Fruit fly (Drosophila melanogaster): Measurements from ENCODE around the gene CG8840.
"Not testable (repeated sequence)": the region's sequence is repeated elsewhere in the genome, so short reads cannot be mapped to it uniquely, and the experiment has no call there.

Gene CG8840

DNA sequence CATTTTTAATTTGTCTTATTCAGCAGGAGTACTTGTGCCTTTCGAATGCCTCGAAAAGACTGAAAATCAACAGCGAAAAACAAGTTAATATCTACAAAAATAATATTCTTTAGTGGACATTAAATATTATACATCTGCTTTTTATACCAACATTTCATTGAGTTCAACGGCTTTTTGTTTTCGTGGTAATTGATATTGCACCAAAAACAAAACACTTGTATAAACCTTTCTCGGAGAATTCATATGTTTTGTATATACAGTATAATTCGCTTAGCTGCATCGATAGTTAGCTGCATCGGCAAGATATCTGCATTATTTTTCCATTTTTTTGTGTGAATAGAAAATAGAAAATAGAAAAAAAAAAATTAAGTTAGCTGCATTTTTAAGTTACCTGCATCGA lies 22.0 kb upstream of the CG8840 start, which contains the start of gene CG42460:
Gene CG42460 (minus strand): TSS at position 101 of the 400 bp plus-strand sequence.
- TF ChIP-seq CG9948 (tag; optimal IDR thresholded peaks at IDR 0.05); Snoo (tag; optimal IDR thresholded peaks at IDR 0.05); rn (GFP tag; IDR thresholded peaks at IDR 0.05): not testable (repeated sequence)

DNA sequence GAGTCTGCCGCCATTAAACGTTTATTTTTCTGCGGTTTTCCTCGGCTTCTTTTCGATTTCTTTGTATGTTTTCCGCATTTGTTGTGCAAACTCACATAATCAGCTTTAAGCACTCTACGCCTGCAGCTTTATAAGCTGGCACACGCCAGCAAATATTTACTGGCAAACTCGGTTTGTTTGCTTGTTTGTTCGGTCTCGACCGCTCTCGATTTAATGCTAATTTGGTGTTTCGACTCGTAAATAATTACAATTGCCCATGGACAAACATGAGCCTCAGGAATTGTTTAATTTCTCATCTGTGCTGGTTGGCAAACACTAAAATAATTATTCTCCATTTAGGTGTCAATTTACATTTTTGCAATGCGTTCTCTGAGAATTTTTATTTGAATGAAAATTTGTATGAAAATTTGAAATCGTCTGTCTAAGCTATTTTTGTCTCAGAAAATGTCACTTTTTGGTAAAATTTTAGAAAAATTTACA lies 12.7 kb upstream of the CG8840 start, which contains the start of gene CG34175:
Gene CG34175 (plus strand): TSS at position 430 of the 480 bp plus-strand sequence.
- TF ChIP-seq rn (GFP tag; IDR thresholded peaks at IDR 0.05) (no peak), CG15710 (tag; optimal IDR thresholded peaks at IDR 0.05) (no peak), gl (tag; optimal IDR thresholded peaks at IDR 0.05) (no peak), CG17806 (tag; optimal IDR thresholded peaks at IDR 0.05) (no peak), CG8159 (tag; optimal IDR thresholded peaks at IDR 0.05) (no peak), CG4496 (GFP tag; IDR thresholded peaks at IDR 0.05) (no peak), Pif1A (GFP tag; optimal IDR thresholded peaks at IDR 0.05) (no peak), Pif1B (GFP tag; optimal IDR thresholded peaks at IDR 0.05) (no peak), D1 (tag; optimal IDR thresholded peaks at IDR 0.05) (no peak), CG14655 (GFP tag; optimal IDR thresholded peaks at IDR 0.05) (no peak), CG32121 (GFP tag; IDR thresholded peaks at IDR 0.05) (no peak), CG34367 (tag; optimal IDR thresholded peaks at IDR 0.05) (no peak), CG13204 (GFP tag; optimal IDR thresholded peaks at IDR 0.05) (no peak), Ets98B (GFP tag; IDR thresholded peaks at IDR 0.05) (no peak)

DNA sequence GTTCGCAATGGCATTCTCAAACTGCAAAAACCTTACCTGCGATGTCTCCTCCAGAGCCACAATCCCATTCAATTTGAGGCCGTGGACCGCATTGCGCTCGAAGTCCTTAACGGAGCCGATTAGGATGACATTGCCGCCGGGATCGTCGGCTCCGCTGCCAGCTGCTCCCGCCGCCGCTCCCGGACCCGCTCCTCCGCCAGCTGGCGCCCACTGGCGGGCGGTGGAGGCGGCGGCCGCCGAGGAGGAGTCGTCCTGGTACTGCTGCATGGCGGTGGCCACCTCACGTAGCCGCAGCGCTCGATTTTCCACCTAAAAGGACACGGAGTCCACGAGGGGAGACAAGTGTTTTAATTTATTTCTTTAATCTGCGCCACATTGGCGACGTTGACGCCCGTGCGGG lies 2.6 kb upstream of the CG8840 start:
- TF ChIP-seq CG8301 (tag; optimal IDR thresholded peaks at IDR 0.05) (no peak), CG17806 (tag; optimal IDR thresholded peaks at IDR 0.05) (no peak), Pif1B (GFP tag; optimal IDR thresholded peaks at IDR 0.05) (no peak), EcR (GFP tag; optimal IDR thresholded peaks at IDR 0.05) (no peak), CG12605 (GFP tag; IDR thresholded peaks at IDR 0.05) (no peak), CG34367 (tag; optimal IDR thresholded peaks at IDR 0.05) (no peak), CG8159 (tag; optimal IDR thresholded peaks at IDR 0.05) (no peak), Snoo (tag; optimal IDR thresholded peaks at IDR 0.05) (no peak), CG4496 (GFP tag; IDR thresholded peaks at IDR 0.05) (no peak), CG10348 (GFP tag; IDR thresholded peaks at IDR 0.05) (no peak), CG32121 (GFP tag; IDR thresholded peaks at IDR 0.05) (no peak), CG15710 (tag; optimal IDR thresholded peaks at IDR 0.05) (no peak), rn (GFP tag; IDR thresholded peaks at IDR 0.05) (no peak), D1 (tag; optimal IDR thresholded peaks at IDR 0.05) (no peak), gl (tag; optimal IDR thresholded peaks at IDR 0.05) (no peak), Pif1A (GFP tag; optimal IDR thresholded peaks at IDR 0.05) (no peak), CG9948 (tag; optimal IDR thresholded peaks at IDR 0.05) (no peak), Ets98B (GFP tag; IDR thresholded peaks at IDR 0.05) (no peak)

DNA sequence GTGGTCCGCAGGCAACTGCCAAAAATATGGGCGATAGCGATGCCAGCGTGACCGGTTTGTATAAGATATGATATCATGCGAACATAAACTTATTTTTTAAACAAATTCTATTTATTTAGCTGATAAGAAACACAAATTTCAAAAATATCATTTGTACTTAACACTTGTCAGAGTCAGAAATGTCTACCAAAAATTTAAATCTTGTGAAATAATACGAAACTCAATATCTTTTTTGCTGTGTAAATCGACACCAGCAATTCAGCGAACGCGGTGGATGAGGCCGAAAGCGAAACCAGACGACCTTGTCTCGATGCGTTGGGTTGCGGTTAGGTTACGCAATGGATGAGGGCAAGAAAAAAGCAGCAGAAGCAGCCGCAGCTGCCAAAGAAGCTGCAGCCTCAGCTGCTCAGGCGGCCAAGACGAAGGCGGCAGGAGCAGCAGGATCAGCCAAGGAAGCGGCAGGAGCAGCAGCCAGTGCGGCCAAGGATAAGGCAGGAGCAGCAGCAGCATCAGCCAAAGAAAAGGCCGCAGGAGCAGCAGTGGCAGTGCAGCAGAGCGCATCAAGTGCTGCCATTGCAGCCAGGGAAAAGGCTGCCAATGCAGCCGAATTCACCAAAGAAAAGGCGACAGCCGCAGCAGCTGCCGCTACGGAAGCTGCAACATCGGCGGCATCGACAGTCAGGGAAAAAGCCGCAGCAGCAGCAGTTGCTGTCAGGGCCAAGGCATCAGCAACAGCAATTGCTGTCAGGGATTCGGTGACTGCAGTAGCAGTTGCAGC lies 6.4 kb downstream of the CG8840 start, which contains the start of gene CG31952:
Gene CG31952 (plus strand): TSS at position 167 of the 778 bp plus-strand sequence.
- TF ChIP-seq Snoo (tag; optimal IDR thresholded peaks at IDR 0.05), result no peak
- TF ChIP-seq CG8159 (tag; optimal IDR thresholded peaks at IDR 0.05), result peak; percentile 14
- TF ChIP-seq Pif1A (GFP tag; optimal IDR thresholded peaks at IDR 0.05), result peak; percentile 32
- no peak for TF ChIP-seq Pif1B (GFP tag; optimal IDR thresholded peaks at IDR 0.05)
- TF ChIP-seq gl (tag; optimal IDR thresholded peaks at IDR 0.05), result no peak
- TF ChIP-seq CG8301 (tag; optimal IDR thresholded peaks at IDR 0.05), result no peak
- TF ChIP-seq CG32121 (GFP tag; IDR thresholded peaks at IDR 0.05), result no peak
- TF ChIP-seq CG12605 (GFP tag; IDR thresholded peaks at IDR 0.05), result no peak
- no peak for TF ChIP-seq CG14655 (GFP tag; optimal IDR thresholded peaks at IDR 0.05)
- no peak for TF ChIP-seq Ets98B (GFP tag; IDR thresholded peaks at IDR 0.05)
- TF ChIP-seq CG13204 (GFP tag; optimal IDR thresholded peaks at IDR 0.05), result no peak

DNA sequence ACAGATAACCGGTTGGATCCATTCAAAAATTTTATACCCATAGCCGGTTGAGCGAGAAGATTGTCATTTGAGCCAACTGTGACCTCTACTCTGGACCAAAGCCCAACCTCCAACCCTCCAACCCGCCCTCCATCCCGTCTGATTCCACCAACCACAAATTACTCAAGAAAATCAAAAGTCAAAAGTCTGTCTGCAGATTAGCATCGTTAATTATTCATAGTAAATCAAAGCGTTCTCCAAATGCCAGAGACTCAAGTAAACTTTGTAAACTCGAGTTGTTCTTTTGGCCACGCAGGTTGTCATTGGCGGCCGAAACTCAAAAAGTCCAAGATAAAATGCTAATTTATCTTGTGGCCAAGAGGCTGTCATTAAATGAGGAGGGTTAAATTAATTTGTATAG lies 7.3 kb downstream of the CG8840 start:
- TF ChIP-seq CG10348 (GFP tag; IDR thresholded peaks at IDR 0.05), result no peak
- TF ChIP-seq Ets98B (GFP tag; IDR thresholded peaks at IDR 0.05), result no peak
- TF ChIP-seq CG8301 (tag; optimal IDR thresholded peaks at IDR 0.05), result no peak
- TF ChIP-seq Snoo (tag; optimal IDR thresholded peaks at IDR 0.05), result no peak
- no peak for TF ChIP-seq CG12605 (GFP tag; IDR thresholded peaks at IDR 0.05)
- TF ChIP-seq CG34367 (tag; optimal IDR thresholded peaks at IDR 0.05), result no peak
- TF ChIP-seq CG14655 (GFP tag; optimal IDR thresholded peaks at IDR 0.05), result no peak
- no peak for TF ChIP-seq CG17806 (tag; optimal IDR thresholded peaks at IDR 0.05)
- no peak for TF ChIP-seq CG13204 (GFP tag; optimal IDR thresholded peaks at IDR 0.05)
- TF ChIP-seq D1 (tag; optimal IDR thresholded peaks at IDR 0.05), result no peak
- no peak for TF ChIP-seq gl (tag; optimal IDR thresholded peaks at IDR 0.05)
- TF ChIP-seq Pif1A (GFP tag; optimal IDR thresholded peaks at IDR 0.05), result no peak

DNA sequence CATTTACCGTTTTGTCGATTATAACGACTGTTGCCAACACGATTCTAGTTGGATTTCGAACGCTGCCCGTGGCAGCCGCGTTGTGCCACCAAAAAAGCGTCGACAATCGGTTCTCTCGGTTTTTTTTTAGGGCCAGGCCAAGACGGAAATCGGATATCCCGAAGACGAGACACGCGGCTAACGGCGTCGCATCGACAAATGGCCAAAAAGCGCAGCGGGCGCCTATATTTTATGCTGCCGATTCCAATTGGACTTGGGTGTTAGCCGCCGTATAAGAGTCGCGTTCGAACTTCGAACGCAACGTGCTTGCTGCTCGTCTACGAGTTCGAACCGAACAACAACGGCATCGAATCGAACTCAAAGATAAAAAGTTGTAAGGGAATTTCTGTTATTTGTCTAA lies 12.4 kb downstream of the CG8840 start:
- TF ChIP-seq CG15710 (tag; optimal IDR thresholded peaks at IDR 0.05) (no peak), CG4496 (GFP tag; IDR thresholded peaks at IDR 0.05) (peak; percentile 65; the same call in 1 of the 3 replicates)

DNA sequence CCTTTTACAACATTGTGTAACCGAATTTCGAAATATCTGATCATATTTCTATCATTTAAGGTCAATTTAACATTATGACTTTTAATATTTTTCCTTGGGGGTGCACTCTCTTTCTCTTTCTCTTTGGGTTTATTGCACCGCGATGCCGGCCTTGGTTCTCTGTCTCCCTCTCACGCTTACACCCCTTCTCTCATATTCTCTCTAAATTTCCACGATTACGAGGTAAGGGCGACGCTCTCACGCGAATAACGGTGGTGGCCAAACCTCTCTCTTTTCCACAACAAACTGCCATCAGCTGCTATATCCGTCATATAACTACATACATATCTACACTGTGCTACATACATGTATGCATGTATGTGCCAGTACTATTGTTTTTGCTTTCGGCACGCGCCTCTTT lies 15.6 kb downstream of the CG8840 start:
- no peak for TF ChIP-seq CG34367 (tag; optimal IDR thresholded peaks at IDR 0.05)
- TF ChIP-seq EcR (GFP tag; optimal IDR thresholded peaks at IDR 0.05), result peak; percentile 21
- TF ChIP-seq CG10348 (GFP tag; IDR thresholded peaks at IDR 0.05), result no peak

All from whole organism, pupa.